Fruit fly (Drosophila melanogaster) whole organism, embryonic: ENCODE results near the gene CG7557.
A peak's percentile ranks its signal among the peaks of the same experiment; 100 is the strongest.

Experiments
- Aef1 ChIP-seq: fragments of 200-800 bp; sonication (Bioruptor generic); IDR thresholded peaks from 3 replicates; pipeline ENCODE4 v1.3.6; 2022; ENCODE audit warnings: missing biosample characterization, missing genetic modification characterization
- Atf3 ChIP-seq: fragments of 200-800 bp; sonication (Bioruptor generic); optimal IDR thresholded peaks from 3 replicates; lab custom pipeline; 2016; ENCODE audit warnings: missing biosample characterization, missing genetic modification characterization
- CG13123 ChIP-seq: fragments of 200-800 bp; sonication (Bioruptor generic); optimal IDR thresholded peaks from 2 replicates; lab custom pipeline; 2016; ENCODE audit warnings: missing biosample characterization, missing genetic modification characterization
- CG17186 ChIP-seq: fragments of 200-800 bp; sonication (Bioruptor generic); optimal IDR thresholded peaks from 3 replicates; lab custom pipeline; 2017; ENCODE audit warnings: missing biosample characterization, missing genetic modification reagents, missing genetic modification characterization
- CG17385 ChIP-seq: fragments of 200-800 bp; sonication (Bioruptor generic); optimal IDR thresholded peaks from 3 replicates; lab custom pipeline; 2018; ENCODE audit warnings: missing biosample characterization, mild to moderate bottlenecking, missing genetic modification characterization
- CG18262 ChIP-seq: fragments of 200-800 bp; optimal IDR thresholded peaks from 3 replicates; lab custom pipeline; 2019; ENCODE audit warnings: missing biosample characterization, mild to moderate bottlenecking, missing genetic modification characterization, moderate library complexity
- CG2889 ChIP-seq: fragments of 200-800 bp; sonication (Bioruptor generic); IDR thresholded peaks from 3 replicates; pipeline ENCODE4 v1.3.6; 2022; ENCODE audit warnings: missing biosample characterization, missing genetic modification characterization
- CG30403 ChIP-seq: fragments of 200-800 bp; sonication (Bioruptor generic); optimal IDR thresholded peaks from 3 replicates; lab custom pipeline; 2016; ENCODE audit warnings: missing biosample characterization, missing genetic modification characterization
- CG3281 ChIP-seq: fragments of 200-800 bp; sonication (Bioruptor generic); optimal IDR thresholded peaks from 3 replicates; lab custom pipeline; 2017; ENCODE audit warnings: missing biosample characterization, mild to moderate bottlenecking, missing genetic modification characterization
- CG34422 ChIP-seq: fragments of 200-800 bp; sonication (Bioruptor generic); IDR thresholded peaks from 3 replicates; pipeline ENCODE4 v1.3.6; 2022; ENCODE audit warnings: missing biosample characterization, missing genetic modification characterization
- CG7357 ChIP-seq: fragments of 200-800 bp; sonication (Bioruptor generic); IDR thresholded peaks from 3 replicates; pipeline ENCODE4 v1.3.6; 2022; ENCODE audit warnings: missing biosample characterization, missing genetic modification characterization
- CG8388 ChIP-seq: fragments of 200-800 bp; sonication (Bioruptor generic); optimal IDR thresholded peaks from 2 replicates; lab custom pipeline; 2019; ENCODE audit warnings: missing biosample characterization, mild to moderate bottlenecking, missing genetic modification characterization, moderate library complexity
- CG8765 ChIP-seq: fragments of 200-800 bp; sonication (Bioruptor generic); IDR thresholded peaks from 2 replicates; pipeline ENCODE4 v1.3.6; 2022; ENCODE audit warnings: missing biosample characterization, missing genetic modification characterization
- CG9797 ChIP-seq: fragments of 200-800 bp; sonication (Bioruptor generic); optimal IDR thresholded peaks from 3 replicates; lab custom pipeline; 2018; ENCODE audit warnings: missing biosample characterization, mild to moderate bottlenecking, missing genetic modification characterization
- CG9932 ChIP-seq: fragments of 200-800 bp; sonication (Bioruptor generic); IDR thresholded peaks from 2 replicates; pipeline ENCODE4 v1.3.6; 2022; ENCODE audit warnings: missing biosample characterization, missing genetic modification characterization
- D ChIP-seq, 2 experiments: fragments of 200-800 bp in 1 of 2; fragments of >200 bp in 1 of 2; sonication (Bioruptor generic) in 1 of 2; optimal IDR thresholded peaks; 2 replicates in 1 of 2; 3 replicates in 1 of 2; lab custom pipeline; 2017; ENCODE audit warnings: mild to moderate bottlenecking in 1 of 2, missing biosample characterization in 1 of 2, missing genetic modification characterization in 1 of 2, missing genetic modification reagents in 1 of 2
- Dip3 ChIP-seq: fragments of 200-800 bp; sonication (Bioruptor generic); optimal IDR thresholded peaks from 3 replicates; lab custom pipeline; 2016; ENCODE audit warnings: missing biosample characterization, missing genetic modification characterization
- ERR ChIP-seq: fragments of 200-800 bp; sonication (Bioruptor generic); optimal IDR thresholded peaks from 2 replicates; lab custom pipeline; 2016; ENCODE audit warnings: missing biosample characterization, missing genetic modification characterization
- Fer1 ChIP-seq: fragments of 200-800 bp; sonication (Bioruptor generic); optimal IDR thresholded peaks from 2 replicates; lab custom pipeline; 2017; ENCODE audit warnings: missing biosample characterization, mild to moderate bottlenecking, missing genetic modification characterization
- Fer2 ChIP-seq: fragments of 200-800 bp; sonication (Bioruptor generic); optimal IDR thresholded peaks from 2 replicates; lab custom pipeline; 2018; ENCODE audit warnings: missing biosample characterization, mild to moderate bottlenecking, missing genetic modification characterization, moderate library complexity
- HLH4C ChIP-seq: fragments of 200-800 bp; sonication (Bioruptor generic); IDR thresholded peaks from 3 replicates; pipeline ENCODE4 v1.3.6; 2022; ENCODE audit warnings: missing biosample characterization, missing genetic modification characterization; ENCODE audit not compliant: partially characterized antibody
- NK7.1 ChIP-seq: fragments of 200-800 bp; sonication (Bioruptor generic); optimal IDR thresholded peaks from 3 replicates; lab custom pipeline; 2016; ENCODE audit warnings: missing biosample characterization, missing genetic modification characterization
- Oaz ChIP-seq: fragments of 200-800 bp; sonication (Bioruptor generic); IDR thresholded peaks from 2 replicates; pipeline ENCODE4 v1.3.6; 2022; ENCODE audit warnings: missing biosample characterization, missing genetic modification characterization
- Oli ChIP-seq: fragments of 200-800 bp; sonication (Bioruptor generic); optimal IDR thresholded peaks from 2 replicates; lab custom pipeline; 2018; ENCODE audit warnings: missing biosample characterization, mild to moderate bottlenecking, missing genetic modification characterization, moderate library complexity
- Ssrp ChIP-seq: fragments of 200-800 bp; sonication (Bioruptor generic); optimal IDR thresholded peaks from 2 replicates; lab custom pipeline; 2018; ENCODE audit warnings: missing biosample characterization, mild to moderate bottlenecking, missing genetic modification characterization, moderate library complexity
- Usf ChIP-seq: fragments of 200-800 bp; sonication (Bioruptor generic); optimal IDR thresholded peaks from 2 replicates; lab custom pipeline; 2017; ENCODE audit warnings: missing genotype, missing biosample characterization, missing genetic modification characterization
- ash1 ChIP-seq: fragments of 200-800 bp; sonication (Bioruptor generic); optimal IDR thresholded peaks from 2 replicates; lab custom pipeline; 2018; ENCODE audit warnings: missing biosample characterization, mild to moderate bottlenecking, missing genetic modification characterization
- bigmax ChIP-seq: fragments of 200-800 bp; sonication (Bioruptor generic); optimal IDR thresholded peaks from 2 replicates; lab custom pipeline; 2018; ENCODE audit warnings: missing biosample characterization, mild to moderate bottlenecking, missing genetic modification characterization
- ci ChIP-seq: fragments of 200-800 bp; sonication (Bioruptor generic); IDR thresholded peaks from 3 replicates; pipeline ENCODE4 v1.3.6; 2022; ENCODE audit warnings: missing biosample characterization, missing genetic modification characterization
- da ChIP-seq: fragments of 200-800 bp; sonication (Bioruptor generic); optimal IDR thresholded peaks from 2 replicates; lab custom pipeline; 2016; ENCODE audit warnings: missing biosample characterization, missing genetic modification characterization
- dan ChIP-seq: fragments of 200-800 bp; sonication (Bioruptor generic); IDR thresholded peaks from 2 replicates; pipeline ENCODE4 v1.3.6; 2022; ENCODE audit warnings: missing biosample characterization, missing genetic modification characterization
- danr ChIP-seq: fragments of 200-800 bp; sonication (Bioruptor generic); IDR thresholded peaks from 2 replicates; pipeline ENCODE4 v1.3.6; 2022; ENCODE audit warnings: missing biosample characterization, missing genetic modification characterization
- dimm ChIP-seq: fragments of 200-800 bp; sonication (Bioruptor generic); IDR thresholded peaks from 2 replicates; pipeline ENCODE4 v1.3.6; 2022; ENCODE audit warnings: missing biosample characterization, missing genetic modification characterization
- gfzf ChIP-seq: fragments of 200-800 bp; sonication (Bioruptor generic); optimal IDR thresholded peaks from 2 replicates; lab custom pipeline; 2016; ENCODE audit warnings: missing biosample characterization, mild to moderate bottlenecking, missing genetic modification characterization, moderate library complexity
- hbn ChIP-seq: fragments of 200-800 bp; sonication (Bioruptor generic); IDR thresholded peaks from 2 replicates; pipeline ENCODE4 v1.3.6; 2022; ENCODE audit warnings: missing biosample characterization, missing genetic modification characterization; ENCODE audit not compliant: partially characterized antibody
- lmd ChIP-seq: fragments of 200-800 bp; sonication (Bioruptor generic); IDR thresholded peaks from 2 replicates; pipeline ENCODE4 v1.3.6; 2022; ENCODE audit warnings: missing biosample characterization, missing genetic modification characterization
- lov ChIP-seq, 2 experiments: fragments of 200-800 bp in 1 of 2; fragments of >200 bp in 1 of 2; sonication (Bioruptor generic) in 1 of 2; IDR thresholded peaks in 1 of 2; optimal IDR thresholded peaks in 1 of 2; 2 replicates in 1 of 2; 3 replicates in 1 of 2; pipeline versions ENCODE4 v1.3.6 to Lab custom; 2017 to 2022; ENCODE audit warnings: missing biosample characterization in 1 of 2, missing genetic modification characterization in 1 of 2
- nom ChIP-seq: fragments of 200-800 bp; sonication (Bioruptor generic); optimal IDR thresholded peaks from 2 replicates; lab custom pipeline; 2017; ENCODE audit warnings: missing biosample characterization, missing genetic modification characterization, mild to moderate bottlenecking, moderate library complexity, missing genetic modification reagents
- pb ChIP-seq: fragments of 200-800 bp; sonication (Bioruptor generic); optimal IDR thresholded peaks from 3 replicates; lab custom pipeline; 2016; ENCODE audit warnings: missing biosample characterization, missing genetic modification characterization
- pfk ChIP-seq: fragments of 200-800 bp; sonication (Bioruptor generic); optimal IDR thresholded peaks from 2 replicates; lab custom pipeline; 2018; ENCODE audit warnings: missing biosample characterization, mild to moderate bottlenecking, missing genetic modification characterization, moderate library complexity
- pita ChIP-seq: fragments of 200-800 bp; sonication (Bioruptor generic); optimal IDR thresholded peaks from 2 replicates; lab custom pipeline; 2017; ENCODE audit warnings: missing biosample characterization, mild to moderate bottlenecking, missing genetic modification characterization
- pzg ChIP-seq: fragments of 200-800 bp; sonication (Bioruptor generic); optimal IDR thresholded peaks from 3 replicates; lab custom pipeline; 2018; ENCODE audit warnings: missing biosample characterization, mild to moderate bottlenecking, missing genetic modification characterization, moderate library complexity
- repo ChIP-seq: fragments of 200-800 bp; sonication (Bioruptor generic); optimal IDR thresholded peaks from 2 replicates; lab custom pipeline; 2016; ENCODE audit warnings: missing biosample characterization, missing genetic modification characterization
- sc ChIP-seq, 3 experiments: fragments of >200 bp in 2 of 3; fragments of 200-800 bp in 1 of 3; sonication (Bioruptor generic) in 1 of 3; optimal IDR thresholded peaks; 2 replicates in 2 of 3; 3 replicates in 1 of 3; lab custom pipeline; 2017; ENCODE audit warnings: mild to moderate bottlenecking in 1 of 3, missing biosample characterization in 1 of 3, missing genetic modification characterization in 1 of 3, missing genetic modification reagents in 1 of 3
- schlank ChIP-seq: fragments of 200-800 bp; sonication (Bioruptor generic); optimal IDR thresholded peaks from 2 replicates; lab custom pipeline; 2018; ENCODE audit warnings: missing biosample characterization, mild to moderate bottlenecking, missing genetic modification characterization
- scrt ChIP-seq: fragments of 200-800 bp; sonication (Bioruptor generic); optimal IDR thresholded peaks from 2 replicates; lab custom pipeline; 2018; ENCODE audit warnings: missing biosample characterization, mild to moderate bottlenecking, missing genetic modification characterization, moderate library complexity
- shn ChIP-seq: fragments of 200-800 bp; sonication (Bioruptor generic); optimal IDR thresholded peaks from 3 replicates; lab custom pipeline; 2016; ENCODE audit warnings: missing biosample characterization, missing genetic modification characterization
- slou ChIP-seq: fragments of 200-800 bp; sonication (Bioruptor generic); optimal IDR thresholded peaks from 3 replicates; lab custom pipeline; 2016; ENCODE audit warnings: missing biosample characterization, missing genetic modification characterization
- sna ChIP-seq: fragments of 200-800 bp; sonication (Bioruptor generic); IDR thresholded peaks from 2 replicates; pipeline ENCODE4 v1.3.6; 2022; ENCODE audit warnings: missing biosample characterization, missing genetic modification characterization; ENCODE audit not compliant: partially characterized antibody
- toy ChIP-seq: fragments of 200-800 bp; sonication (Bioruptor generic); IDR thresholded peaks from 2 replicates; pipeline ENCODE4 v1.3.6; 2022; ENCODE audit warnings: missing biosample characterization, missing genetic modification characterization

The CG7557 gene

dm6 chr3L:11402305-11402704, 42.7 kb upstream of the CG7557 start (continued):
- TF ChIP-seq Fer2 (tag; lab: Kevin White, UChicago) (no peak), lov (optimal IDR thresholded peaks at IDR 0.05; lab: Kevin White, UChicago) (no peak), lov (GFP tag; IDR thresholded peaks at IDR 0.05; lab: Robert Waterston, UW) (no peak), slou (GFP tag; lab: Kevin White, UChicago) (no peak), danr (GFP tag; lab: Robert Waterston, UW) (no peak), hbn (GFP tag; lab: Robert Waterston, UW) (no peak), repo (GFP tag; lab: Kevin White, UChicago) (no peak), da (GFP tag; lab: Kevin White, UChicago) (no peak), CG13123 (GFP tag; lab: Kevin White, UChicago) (no peak), ci (GFP tag; lab: Robert Waterston, UW) (peak; percentile 36; the same call in 1 of the 3 replicates), dimm (GFP tag; lab: Robert Waterston, UW) (no peak), CG3281 (GFP tag; lab: Kevin White, UChicago) (peak; percentile 11), CG18262 (no peak), pzg (GFP tag; lab: Kevin White, UChicago) (no peak), CG2889 (GFP tag; lab: Robert Waterston, UW) (no peak), CG9797 (GFP tag; lab: Kevin White, UChicago) (no peak), CG8765 (GFP tag; lab: Robert Waterston, UW) (no peak), D (optimal IDR thresholded peaks at IDR 0.05; lab: Kevin White, UChicago) (no peak), D (GFP tag; optimal IDR thresholded peaks at IDR 0.05; lab: Kevin White, UChicago) (no peak), CG8388 (GFP tag; lab: Kevin White, UChicago) (peak; percentile 1), shn (no peak), sc (optimal IDR thresholded peaks at IDR 0.05; lab: Kevin White, UChicago) (no peak), sc (GFP tag; optimal IDR thresholded peaks at IDR 0.05; lab: Kevin White, UChicago) (no peak), sna (GFP tag; lab: Robert Waterston, UW) (no peak), CG17385 (GFP tag; lab: Kevin White, UChicago) (no peak), ash1 (GFP tag; lab: Kevin White, UChicago) (no peak), Aef1 (GFP tag; lab: Robert Waterston, UW) (peak; percentile 50; the same call in 2 of the 3 replicates), Oli (tag; lab: Kevin White, UChicago) (peak; percentile 2), lmd (GFP tag; lab: Robert Waterston, UW) (peak; percentile 31; the same call in 1 of the 2 replicates), CG17186 (GFP tag; lab: Kevin White, UChicago) (no peak), Ssrp (no peak), CG7357 (GFP tag; lab: Robert Waterston, UW) (no peak), pita (GFP tag; lab: Kevin White, UChicago) (no peak), Usf (GFP tag; lab: Kevin White, UChicago) (no peak), NK7.1 (GFP tag; lab: Kevin White, UChicago) (no peak), CG30403 (GFP tag; lab: Kevin White, UChicago) (no peak), Dip3 (GFP tag; lab: Kevin White, UChicago) (no peak), nom (GFP tag; lab: Kevin White, UChicago) (no peak), HLH4C (GFP tag; lab: Robert Waterston, UW) (no peak), pb (no peak), CG34422 (GFP tag; lab: Robert Waterston, UW) (0 out of 3 replicates have a peak, but pooled peaks have one; percentile 37), Fer1 (GFP tag; lab: Kevin White, UChicago) (peak; percentile 56), Atf3 (GFP tag; lab: Kevin White, UChicago) (no peak), dan (GFP tag; lab: Robert Waterston, UW) (no peak), bigmax (GFP tag; lab: Kevin White, UChicago) (no peak), Oaz (GFP tag; lab: Robert Waterston, UW) (no peak), pfk (GFP tag; lab: Kevin White, UChicago) (no peak), gfzf (GFP tag; lab: Kevin White, UChicago) (no peak), ERR (GFP tag; lab: Kevin White, UChicago) (no peak), schlank (tag; lab: Kevin White, UChicago) (no peak), toy (GFP tag; lab: Robert Waterston, UW) (no peak), scrt (GFP tag; lab: Kevin White, UChicago) (peak; percentile 74), CG9932 (peak; percentile 52)
